Fruit fly (Drosophila melanogaster) whole organism, wandering third instar larva: ENCODE results near the gene RpL32.

Experiments
- Abd-B ChIP-seq: fragments of >200 bp; optimal IDR thresholded peaks from 2 replicates; lab custom pipeline; 2017; ENCODE audit warnings: missing biosample characterization, missing genetic modification characterization
- CG32264 ChIP-seq: fragments of 200-800 bp; sonication (Bioruptor generic); optimal IDR thresholded peaks from 2 replicates; lab custom pipeline; 2016; ENCODE audit warnings: missing biosample characterization, missing genetic modification characterization
- CG9705 ChIP-seq: fragments of 200-800 bp; sonication (Bioruptor generic); optimal IDR thresholded peaks from 2 replicates; lab custom pipeline; 2018; ENCODE audit warnings: missing biosample characterization, mild to moderate bottlenecking, missing genetic modification characterization
- CrebA ChIP-seq: fragments of 200-800 bp; sonication (Bioruptor generic); optimal IDR thresholded peaks from 2 replicates; lab custom pipeline; 2016; ENCODE audit warnings: missing biosample characterization, mild to moderate bottlenecking, missing genetic modification characterization, borderline replicate concordance
- Dfd ChIP-seq: fragments of >200 bp; optimal IDR thresholded peaks from 2 replicates; lab custom pipeline; 2017; ENCODE audit warnings: missing biosample characterization, missing genetic modification characterization
- Dif ChIP-seq: fragments of 200-275, 200-300 bp; sonication (Bioruptor generic); optimal IDR thresholded peaks from 2 replicates; lab custom pipeline; 2018; ENCODE audit warnings: missing biosample characterization, missing genetic modification characterization; ENCODE audit not compliant: partially characterized antibody
- GATAd ChIP-seq: sonication (Bioruptor generic); optimal IDR thresholded peaks from 2 replicates; lab custom pipeline; 2016; ENCODE audit warnings: missing biosample characterization, missing genetic modification characterization
- HLH106 ChIP-seq: fragments of 200-800 bp; optimal IDR thresholded peaks from 3 replicates; lab custom pipeline; 2019; ENCODE audit warnings: missing biosample characterization, mild to moderate bottlenecking, missing genetic modification characterization, moderate library complexity
- Hnf4 ChIP-seq: fragments of 200-800 bp; sonication (Bioruptor generic); optimal IDR thresholded peaks from 2 replicates; lab custom pipeline; 2016; ENCODE audit warnings: missing biosample characterization, mild to moderate bottlenecking, missing genetic modification characterization
- Hr78 ChIP-seq: fragments of >200 bp; optimal IDR thresholded peaks from 2 replicates; lab custom pipeline; 2017; ENCODE audit warnings: missing biosample characterization, missing genetic modification characterization
- Hr83 ChIP-seq: fragments of 200-300 bp; sonication (Bioruptor generic); optimal IDR thresholded peaks from 2 replicates; lab custom pipeline; 2016; ENCODE audit warnings: missing biosample characterization, mild to moderate bottlenecking, missing genetic modification characterization, moderate library complexity; ENCODE audit not compliant: poor library complexity, severe bottlenecking
- Mio ChIP-seq: sonication (Bioruptor generic); optimal IDR thresholded peaks from 2 replicates; lab custom pipeline; 2016; ENCODE audit warnings: missing biosample characterization, missing genetic modification characterization
- Myc ChIP-seq: fragments of >200 bp; optimal IDR thresholded peaks from 2 replicates; lab custom pipeline; 2017
- OdsH ChIP-seq: fragments of 200-800 bp; sonication (Bioruptor generic); optimal IDR thresholded peaks from 2 replicates; lab custom pipeline; 2016; ENCODE audit warnings: missing biosample characterization, mild to moderate bottlenecking, missing genetic modification characterization
- Rel ChIP-seq, 2 experiments: fragments of 200-800 bp; sonication (Bioruptor generic) in 1 of 2; optimal IDR thresholded peaks; 2 replicates in 1 of 2; 3 replicates in 1 of 2; lab custom pipeline; 2016 to 2019; ENCODE audit warnings: mild to moderate bottlenecking in 2 of 2, missing biosample characterization in 2 of 2, missing genetic modification characterization in 2 of 2, moderate library complexity in 1 of 2
- Sp1 ChIP-seq: fragments of 200-800 bp; sonication (Bioruptor generic); optimal IDR thresholded peaks from 3 replicates; lab custom pipeline; 2019; ENCODE audit warnings: missing biosample characterization, mild to moderate bottlenecking, missing genetic modification characterization, moderate library complexity
- Vsx2 ChIP-seq: fragments of 200-300, 225-300 bp; sonication (Bioruptor generic); optimal IDR thresholded peaks from 2 replicates; lab custom pipeline; 2018; ENCODE audit warnings: missing biosample characterization, missing genetic modification characterization; ENCODE audit not compliant: partially characterized antibody
- br ChIP-seq: fragments of 200-800 bp; sonication (Bioruptor generic); optimal IDR thresholded peaks from 2 replicates; lab custom pipeline; 2016; ENCODE audit warnings: missing biosample characterization, missing genetic modification characterization
- brk ChIP-seq: fragments of 200-800 bp; sonication (Bioruptor generic); optimal IDR thresholded peaks from 2 replicates; lab custom pipeline; 2016; ENCODE audit warnings: missing biosample characterization, mild to moderate bottlenecking, missing genetic modification characterization
- dl ChIP-seq, 2 experiments: fragments of 175-275, 200-275 bp in 1 of 2; fragments of 200-275 bp in 1 of 2; sonication (Bioruptor generic); optimal IDR thresholded peaks; lab custom pipeline; 2018; ENCODE audit warnings: mild to moderate bottlenecking in 2 of 2, missing biosample characterization in 2 of 2, missing genetic modification characterization in 2 of 2, moderate library complexity in 2 of 2; ENCODE audit not compliant: partially characterized antibody in 2 of 2, insufficient read depth in 1 of 2
- dmrt93B ChIP-seq: fragments of 200-800 bp; sonication (Bioruptor generic); optimal IDR thresholded peaks from 2 replicates; lab custom pipeline; 2018; ENCODE audit warnings: missing biosample characterization, mild to moderate bottlenecking, missing genetic modification characterization
- dsf ChIP-seq: sonication (Bioruptor generic); optimal IDR thresholded peaks from 2 replicates; lab custom pipeline; 2016; ENCODE audit warnings: missing biosample characterization, missing genetic modification characterization, borderline replicate concordance
- ey ChIP-seq: fragments of 200-800 bp; sonication (Bioruptor generic); optimal IDR thresholded peaks from 2 replicates; lab custom pipeline; 2016; ENCODE audit warnings: missing biosample characterization, missing genetic modification characterization
- foxo ChIP-seq, 2 experiments: fragments of 200-800 bp; sonication (Bioruptor generic); optimal IDR thresholded peaks; 2 replicates in 1 of 2; 3 replicates in 1 of 2; lab custom pipeline; 2016 to 2017; ENCODE audit warnings: missing biosample characterization in 2 of 2, missing genetic modification characterization in 2 of 2
- fru ChIP-seq: fragments of 200-800 bp; sonication (Bioruptor generic); optimal IDR thresholded peaks from 3 replicates; lab custom pipeline; 2016; ENCODE audit warnings: missing biosample characterization, mild to moderate bottlenecking, missing genetic modification characterization
- h ChIP-seq: fragments of 200-800 bp; sonication (Bioruptor generic); optimal IDR thresholded peaks from 3 replicates; lab custom pipeline; 2016; ENCODE audit warnings: missing biosample characterization, mild to moderate bottlenecking, missing genetic modification characterization
- jim ChIP-seq: fragments of 175-275, 200-325 bp; sonication (Bioruptor generic); optimal IDR thresholded peaks from 2 replicates; lab custom pipeline; 2016; ENCODE audit warnings: missing biosample characterization, mild to moderate bottlenecking, missing genetic modification characterization
- lola ChIP-seq: fragments of >200 bp; optimal IDR thresholded peaks from 2 replicates; lab custom pipeline; 2017; ENCODE audit warnings: missing biosample characterization, missing genetic modification characterization
- pan ChIP-seq: fragments of >200 bp; optimal IDR thresholded peaks from 2 replicates; lab custom pipeline; 2017
- psq ChIP-seq: fragments of 200-800 bp; sonication (Bioruptor generic); optimal IDR thresholded peaks from 3 replicates; lab custom pipeline; 2017; ENCODE audit warnings: missing biosample characterization, mild to moderate bottlenecking, missing genetic modification characterization, moderate library complexity
- rgr ChIP-seq: fragments of 200-800 bp; sonication (Bioruptor generic); optimal IDR thresholded peaks from 3 replicates; lab custom pipeline; 2016; ENCODE audit warnings: missing biosample characterization, mild to moderate bottlenecking, missing genetic modification characterization
- sage ChIP-seq: fragments of 200-800 bp; sonication (Bioruptor generic); optimal IDR thresholded peaks from 2 replicates; lab custom pipeline; 2016; ENCODE audit warnings: missing biosample characterization, mild to moderate bottlenecking, missing genetic modification characterization
- tai ChIP-seq: sonication (Bioruptor generic); optimal IDR thresholded peaks from 2 replicates; lab custom pipeline; 2016; ENCODE audit warnings: missing biosample characterization, missing genetic modification characterization
- usp ChIP-seq: fragments of >200 bp; optimal IDR thresholded peaks from 2 replicates; lab custom pipeline; 2017; ENCODE audit warnings: missing biosample characterization, missing genetic modification characterization
- woc ChIP-seq: sonication (Bioruptor generic); optimal IDR thresholded peaks from 2 replicates; lab custom pipeline; 2016; ENCODE audit warnings: missing biosample characterization, mild to moderate bottlenecking, missing genetic modification characterization

RpL32 gene

dm6 chr3R:30014480-30014879 lies 31.5 kb downstream of the RpL32 start:
- TF ChIP-seq sage (GFP tag; lab: Kevin White, UChicago) (no peak), Rel (GFP tag; optimal IDR thresholded peaks at IDR 0.05; lab: Kevin White, UChicago) (no peak), Rel (tag; optimal IDR thresholded peaks at IDR 0.05; lab: Kevin White, UChicago) (no peak), brk (GFP tag; lab: Kevin White, UChicago) (no peak), CrebA (GFP tag; lab: Kevin White, UChicago) (no peak), Hr83 (GFP tag; lab: Kevin White, UChicago) (no peak), Mio (GFP tag; lab: Kevin White, UChicago) (no peak), woc (GFP tag; lab: Kevin White, UChicago) (no peak), jim (GFP tag; lab: Kevin White, UChicago) (no peak), Sp1 (GFP tag; lab: Kevin White, UChicago) (no peak), Vsx2 (GFP tag; lab: Kevin White, UChicago) (no peak), CG32264 (GFP tag; lab: Kevin White, UChicago) (no peak), GATAd (GFP tag; lab: Kevin White, UChicago) (no peak), OdsH (GFP tag; lab: Kevin White, UChicago) (no peak), Hr78 (GFP tag; lab: Kevin White, UChicago) (no peak), fru (no peak), Abd-B (GFP tag; lab: Kevin White, UChicago) (no peak)

DNA sequence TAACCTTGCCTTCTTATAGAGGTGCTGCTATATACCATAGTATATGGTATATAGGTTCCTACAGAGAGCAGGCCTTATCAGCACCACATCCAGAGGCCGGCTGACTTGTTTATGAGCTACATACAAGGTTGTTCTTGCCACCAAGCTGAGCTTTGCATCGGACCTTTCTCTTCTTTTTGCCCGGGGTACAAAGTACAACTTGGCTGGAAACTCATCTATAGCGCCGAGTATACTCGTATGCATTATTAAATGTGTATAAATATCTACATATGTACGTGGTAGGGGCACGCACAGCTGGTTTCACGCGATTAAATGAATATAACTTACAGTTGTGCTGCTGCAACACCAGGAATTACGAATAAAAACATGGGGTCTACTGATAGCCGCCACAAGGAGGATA lies 32.1 kb downstream of the RpL32 start:
- no peak for TF ChIP-seq CG9705 (GFP tag; lab: Kevin White, UChicago)
- no peak for TF ChIP-seq GATAd (GFP tag; lab: Kevin White, UChicago)
- no peak for TF ChIP-seq jim (GFP tag; lab: Kevin White, UChicago)
- no peak for TF ChIP-seq Myc
- TF ChIP-seq h (GFP tag; lab: Kevin White, UChicago), result no peak
- no peak for TF ChIP-seq br

dm6 chr3R:30012602-30013489 lies 33.1 kb downstream of the RpL32 start:
- no peak for TF ChIP-seq dl (GFP tag; optimal IDR thresholded peaks at IDR 0.05; lab: Kevin White, UChicago; ENCODE audit: insufficient read depth in 1 of 2, partially characterized antibody in 2 of 2)
- TF ChIP-seq Myc, result no peak
- TF ChIP-seq psq (GFP tag; lab: Kevin White, UChicago), result no peak
- TF ChIP-seq dsf (GFP tag; lab: Kevin White, UChicago), result no peak
- TF ChIP-seq brk (GFP tag; lab: Kevin White, UChicago), result no peak
- TF ChIP-seq foxo (GFP tag; optimal IDR thresholded peaks at IDR 0.05; lab: Kevin White, UChicago), result peak in 1 of 2 experiments; percentile 67
- no peak for TF ChIP-seq pan
- peak; percentile 25 for TF ChIP-seq br
- TF ChIP-seq OdsH (GFP tag; lab: Kevin White, UChicago), result peak; percentile 38
- TF ChIP-seq rgr (GFP tag; lab: Kevin White, UChicago), result peak; percentile 12
- no peak for TF ChIP-seq tai (GFP tag; lab: Kevin White, UChicago)
- peak; percentile 68 for TF ChIP-seq h (GFP tag; lab: Kevin White, UChicago)
- peak; percentile 44 for TF ChIP-seq ey (GFP tag; lab: Kevin White, UChicago)
- TF ChIP-seq Mio (GFP tag; lab: Kevin White, UChicago), result no peak
- peak; percentile 27 for TF ChIP-seq Hnf4
- peak; percentile 32 for TF ChIP-seq fru

DNA sequence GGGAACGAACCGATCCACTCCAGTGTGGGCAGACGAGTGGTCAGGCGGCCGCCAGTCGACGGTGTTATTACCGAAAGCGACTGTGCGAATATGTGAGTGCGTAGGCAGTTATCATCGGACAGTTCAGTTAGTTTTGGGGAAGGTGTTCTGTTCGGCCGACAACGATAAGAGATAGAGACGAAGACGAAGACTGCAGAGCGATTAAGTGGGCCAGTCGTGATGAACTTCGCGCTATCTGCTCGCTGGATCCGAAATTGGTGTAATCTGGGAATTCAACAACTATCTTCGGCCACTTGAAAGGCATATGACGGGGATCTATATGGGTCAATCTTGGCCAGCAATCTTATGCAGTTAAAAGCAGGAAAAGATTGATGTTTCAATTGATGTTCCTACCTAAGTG lies 36.8 kb downstream of the RpL32 start, which contains the start of gene CG7912:
TSS of gene CG7912 (minus strand) at position 17 of the 400 bp plus-strand sequence.
- no peak for TF ChIP-seq lola (GFP tag; lab: Kevin White, UChicago)
- TF ChIP-seq dmrt93B, result no peak
- no peak for TF ChIP-seq OdsH (GFP tag; lab: Kevin White, UChicago)
- TF ChIP-seq Myc, result no peak
- TF ChIP-seq usp, result no peak
- TF ChIP-seq HLH106 (tag; lab: Kevin White, UChicago), result no peak
- no peak for TF ChIP-seq ey (GFP tag; lab: Kevin White, UChicago)
- TF ChIP-seq GATAd (GFP tag; lab: Kevin White, UChicago), result no peak
- no peak for TF ChIP-seq Dif
- TF ChIP-seq Hnf4, result no peak
- no peak for TF ChIP-seq CrebA (GFP tag; lab: Kevin White, UChicago)
- TF ChIP-seq Sp1 (GFP tag; lab: Kevin White, UChicago), result no peak
- no peak for TF ChIP-seq Dfd
- TF ChIP-seq Hr78 (GFP tag; lab: Kevin White, UChicago), result no peak
- no peak for TF ChIP-seq woc (GFP tag; lab: Kevin White, UChicago)
- TF ChIP-seq, all 38 proteins: peak for 0
